Worm (Caenorhabditis elegans) whole organism, late embryonic: ENCODE data around the gene msp-74.

ENCODE experiments used
- C08G9.2 ChIP-seq: sonication (generic microtip); optimal IDR thresholded peaks from 2 replicates; lab custom pipeline; 2016; ENCODE audit warnings: mild to moderate bottlenecking, missing genetic modification characterization, moderate library complexity, missing compliant biosample characterization
- F13H6.1 ChIP-seq: sonication (generic microtip); optimal IDR thresholded peaks from 2 replicates; lab custom pipeline; 2016; ENCODE audit warnings: missing genetic modification characterization, missing compliant biosample characterization
- K02D7.2 ChIP-seq: sonication (generic microtip); optimal IDR thresholded peaks from 2 replicates; lab custom pipeline; 2017; ENCODE audit warnings: mild to moderate bottlenecking, missing genetic modification characterization, missing compliant biosample characterization
- K09A11.1 ChIP-seq: sonication (generic microtip); optimal IDR thresholded peaks from 2 replicates; lab custom pipeline; 2017; ENCODE audit warnings: antibody characterized with exemption, mild to moderate bottlenecking, missing genetic modification characterization, missing compliant biosample characterization; ENCODE audit not compliant: insufficient read depth
- T23F11.4 ChIP-seq: fragments of 200-800 bp; sonication (Bioruptor generic); optimal IDR thresholded peaks from 2 replicates; lab custom pipeline; 2018; ENCODE audit warnings: mild to moderate bottlenecking, missing genetic modification characterization, missing compliant biosample characterization
- Y22D7AL.16 ChIP-seq: sonication (generic microtip); optimal IDR thresholded peaks from 2 replicates; lab custom pipeline; 2016; ENCODE audit warnings: missing genetic modification characterization, missing compliant biosample characterization
- ahr-1 ChIP-seq: sonication (generic microtip); optimal IDR thresholded peaks from 2 replicates; lab custom pipeline; 2016; ENCODE audit warnings: missing genetic modification characterization, missing compliant biosample characterization
- ama-1 ChIP-seq: fragments of 150-350 bp; optimal IDR thresholded peaks from 2 replicates; lab custom pipeline; 2014
- ceh-19 ChIP-seq: fragments of 200-800 bp; sonication (Bioruptor generic); optimal IDR thresholded peaks from 2 replicates; lab custom pipeline; 2018; ENCODE audit warnings: mild to moderate bottlenecking, missing genetic modification characterization, missing compliant biosample characterization
- ceh-24 ChIP-seq: sonication (generic microtip); optimal IDR thresholded peaks from 2 replicates; lab custom pipeline; 2016; ENCODE audit warnings: mild to moderate bottlenecking, missing genetic modification characterization, missing compliant biosample characterization
- ceh-45 ChIP-seq: fragments of 200-800 bp; sonication (Bioruptor generic); IDR thresholded peaks from 2 replicates; pipeline ENCODE4 v1.3.6; 2022; ENCODE audit warnings: missing genetic modification reagents, missing genetic modification characterization, missing compliant biosample characterization
- ceh-48 ChIP-seq: sonication (generic microtip); optimal IDR thresholded peaks from 2 replicates; lab custom pipeline; 2016; ENCODE audit warnings: missing genetic modification characterization, inconsistent platforms, missing compliant biosample characterization
- ceh-6 ChIP-seq: fragments of 200-800 bp; sonication (Bioruptor generic); optimal IDR thresholded peaks from 2 replicates; lab custom pipeline; 2018; ENCODE audit warnings: mild to moderate bottlenecking, missing genetic modification characterization, missing compliant biosample characterization
- ceh-9 ChIP-seq: sonication (generic microtip); optimal IDR thresholded peaks from 2 replicates; lab custom pipeline; 2016; ENCODE audit warnings: mild to moderate bottlenecking, missing genetic modification characterization, inconsistent platforms, missing compliant biosample characterization
- dmd-4 ChIP-seq: sonication (generic microtip); optimal IDR thresholded peaks from 2 replicates; lab custom pipeline; 2016; ENCODE audit warnings: borderline replicate concordance, missing genetic modification characterization, missing compliant biosample characterization
- fax-1 ChIP-seq: sonication (generic microtip); optimal IDR thresholded peaks from 2 replicates; lab custom pipeline; 2016; ENCODE audit warnings: missing genotype, missing genetic modification characterization, missing compliant biosample characterization
- hlh-15 ChIP-seq: sonication (generic microtip); optimal IDR thresholded peaks from 2 replicates; lab custom pipeline; 2016; ENCODE audit warnings: missing genetic modification characterization, missing compliant biosample characterization
- hlh-30 ChIP-seq: sonication (generic microtip); optimal IDR thresholded peaks from 2 replicates; lab custom pipeline; 2017; ENCODE audit warnings: antibody characterized with exemption, missing genetic modification characterization, missing compliant biosample characterization; ENCODE audit not compliant: insufficient read depth
- hlh-8 ChIP-seq: sonication (generic microtip); optimal IDR thresholded peaks from 2 replicates; lab custom pipeline; 2016; ENCODE audit warnings: missing genotype, missing genetic modification characterization, missing compliant biosample characterization
- lin-11 ChIP-seq: fragments of 200-800 bp; sonication (Bioruptor generic); optimal IDR thresholded peaks from 2 replicates; lab custom pipeline; 2018; ENCODE audit warnings: mild to moderate bottlenecking, missing genetic modification characterization, missing compliant biosample characterization
- mec-3 ChIP-seq: sonication (generic microtip); optimal IDR thresholded peaks from 2 replicates; lab custom pipeline; 2016; ENCODE audit warnings: borderline replicate concordance, missing genetic modification characterization, missing compliant biosample characterization
- nfya-1 ChIP-seq: sonication (generic microtip); optimal IDR thresholded peaks from 2 replicates; lab custom pipeline; 2017; ENCODE audit warnings: missing genetic modification characterization, mild to moderate bottlenecking, missing compliant biosample characterization, antibody characterized with exemption, moderate library complexity
- odd-2 ChIP-seq: sonication (generic microtip); optimal IDR thresholded peaks from 2 replicates; lab custom pipeline; 2017; ENCODE audit warnings: antibody characterized with exemption, mild to moderate bottlenecking, missing genetic modification characterization, missing compliant biosample characterization
- pag-3 ChIP-seq: sonication (generic microtip); optimal IDR thresholded peaks from 2 replicates; lab custom pipeline; 2016; ENCODE audit warnings: missing compliant biosample characterization, missing genetic modification characterization, borderline replicate concordance
- pax-1 ChIP-seq: fragments of 150-350 bp; optimal IDR thresholded peaks from 2 replicates; lab custom pipeline; 2014; ENCODE audit warnings: missing biosample characterization, missing genetic modification characterization
- pha-2 ChIP-seq: sonication (generic microtip); optimal IDR thresholded peaks from 2 replicates; lab custom pipeline; 2017; ENCODE audit warnings: mild to moderate bottlenecking, missing genetic modification characterization, missing compliant biosample characterization
- pha-4 ChIP-seq: fragments of 150-350 bp; optimal IDR thresholded peaks from 2 replicates; lab custom pipeline; 2018; ENCODE audit warnings: missing biosample characterization, missing genetic modification reagents, missing genetic modification characterization
- pros-1 ChIP-seq: fragments of 150-350 bp; optimal IDR thresholded peaks from 2 replicates; lab custom pipeline; 2014; ENCODE audit warnings: missing biosample characterization, missing genetic modification reagents, missing genetic modification characterization
- rnt-1 ChIP-seq: sonication (generic microtip); optimal IDR thresholded peaks from 2 replicates; lab custom pipeline; 2016; ENCODE audit warnings: missing genetic modification characterization, missing compliant biosample characterization
- sox-4 ChIP-seq: sonication (generic microtip); optimal IDR thresholded peaks from 2 replicates; lab custom pipeline; 2017; ENCODE audit warnings: mild to moderate bottlenecking, missing genetic modification characterization, inconsistent platforms, missing compliant biosample characterization
- tbx-2 ChIP-seq: sonication (generic microtip); optimal IDR thresholded peaks from 2 replicates; lab custom pipeline; 2016; ENCODE audit warnings: missing genetic modification characterization, missing compliant biosample characterization
- ttx-3 ChIP-seq: sonication (generic microtip); optimal IDR thresholded peaks from 2 replicates; lab custom pipeline; 2016; ENCODE audit warnings: missing genetic modification reagents, missing genetic modification characterization, missing compliant biosample characterization
- unc-3 ChIP-seq, 2 experiments: fragments of 200-800 bp in 1 of 2; sonication (Bioruptor generic) in 1 of 2; sonication (generic microtip) in 1 of 2; conservative IDR thresholded peaks in 1 of 2; optimal IDR thresholded peaks in 1 of 2; 2 replicates each; pipeline versions ENCODE4 v1.3.6 to Lab custom; 2016 to 2022; ENCODE audit warnings: missing compliant biosample characterization in 2 of 2, missing genetic modification characterization in 2 of 2, missing genetic modification reagents in 1 of 2
- unc-42 ChIP-seq: sonication (generic microtip); optimal IDR thresholded peaks from 2 replicates; lab custom pipeline; 2016; ENCODE audit warnings: missing genotype, missing genetic modification characterization, missing compliant biosample characterization
- unc-55 ChIP-seq: sonication (generic microtip); optimal IDR thresholded peaks from 2 replicates; lab custom pipeline; 2017; ENCODE audit warnings: missing biosample characterization, missing genetic modification reagents, missing genetic modification characterization

msp-74 gene

DNA sequence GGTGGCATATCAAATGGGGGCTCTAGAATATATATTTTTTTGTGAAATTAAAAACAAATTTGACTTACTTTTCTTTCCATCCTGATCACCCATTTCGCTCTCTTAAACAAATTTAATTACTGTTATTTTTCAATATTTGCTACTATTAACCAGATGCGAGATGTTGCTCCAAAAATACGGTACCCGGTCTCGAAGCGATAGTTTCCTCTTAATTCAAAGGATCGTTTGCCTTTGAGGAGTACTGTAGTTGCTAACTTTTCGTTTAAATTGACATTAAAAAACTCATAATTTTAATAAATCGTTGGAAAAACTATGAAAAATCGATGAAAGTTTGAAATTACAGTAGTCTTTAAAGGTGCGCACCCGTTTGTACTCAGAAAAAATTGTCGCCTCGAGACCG lies 31.8 kb downstream of the msp-74 start, which contains the start of gene C04G6.4:
Gene C04G6.4, minus strand, starts transcription at position 101 of the 400 bp plus-strand sequence.
- TF ChIP-seq ceh-9 (tag; lab: Kevin White, UChicago) (no peak), ceh-6 (GFP tag; lab: Kevin White, UChicago) (no peak), hlh-15 (tag; lab: Kevin White, UChicago) (no peak), F13H6.1 (tag; lab: Kevin White, UChicago) (no peak), ttx-3 (tag; lab: Kevin White, UChicago) (no peak), K02D7.2 (tag; lab: Kevin White, UChicago) (no peak), sox-4 (tag; lab: Kevin White, UChicago) (no peak), hlh-8 (tag; lab: Kevin White, UChicago) (no peak), C08G9.2 (tag; lab: Kevin White, UChicago) (no peak), rnt-1 (no peak), mec-3 (tag; lab: Kevin White, UChicago) (no peak), ahr-1 (tag; lab: Kevin White, UChicago) (no peak), pha-4 (tag; lab: Kevin White, UChicago) (no peak), Y22D7AL.16 (no peak)

- TF ChIP-seq unc-3 (GFP tag; conservative IDR thresholded peaks at IDR 0.05; lab: Robert Waterston, UW) (no peak), unc-3 (tag; optimal IDR thresholded peaks at IDR 0.05; lab: Kevin White, UChicago) (no peak), pax-1 (peak; percentile 86), tbx-2 (tag; lab: Kevin White, UChicago) (peak; percentile 32), nfya-1 (tag; lab: Kevin White, UChicago) (peak; percentile 39), ceh-48 (tag; lab: Kevin White, UChicago) (peak; percentile 25), unc-42 (peak; percentile 65), odd-2 (tag; lab: Kevin White, UChicago) (no peak), ttx-3 (tag; lab: Kevin White, UChicago) (no peak), T23F11.4 (no peak), unc-55 (GFP tag; lab: Kevin White, UChicago) (peak; percentile 41), hlh-30 (tag; lab: Kevin White, UChicago) (peak; percentile 52), fax-1 (tag; lab: Kevin White, UChicago) (no peak)
Observed at ce11 chrII:5081124-5081913, 33.8 kb downstream of the msp-74 start, which contains the start of gene dsh-2. Gene dsh-2, minus strand, starts transcription at chrII:5081174.

- no peak for TF ChIP-seq ama-1 (lab: Kevin White, UChicago)
- no peak for TF ChIP-seq pros-1 (tag; lab: Kevin White, UChicago)
- TF ChIP-seq ceh-24 (tag; lab: Kevin White, UChicago) = no peak
- TF ChIP-seq dmd-4 (tag; lab: Kevin White, UChicago) = no peak
- TF ChIP-seq K09A11.1 (tag; lab: Kevin White, UChicago) = no peak
- no peak for TF ChIP-seq odd-2 (tag; lab: Kevin White, UChicago)
- TF ChIP-seq T23F11.4 = no peak
- TF ChIP-seq pha-4 (tag; lab: Kevin White, UChicago) = no peak
- no peak for TF ChIP-seq C08G9.2 (tag; lab: Kevin White, UChicago)
- no peak for TF ChIP-seq lin-11 (tag; lab: Kevin White, UChicago)
Observed at ce11 chrII:5071265-5071664, 43.9 kb downstream of the msp-74 start, which contains the start of gene C27A2.7. Gene C27A2.7, minus strand, starts transcription at chrII:5071365.

- TF ChIP-seq fax-1 (tag; lab: Kevin White, UChicago) = no peak
- no peak for TF ChIP-seq pag-3 (tag; lab: Kevin White, UChicago)
- no peak for TF ChIP-seq pha-2 (tag; lab: Kevin White, UChicago)
- no peak for TF ChIP-seq ceh-45
- no peak for TF ChIP-seq ceh-19
Observed at ce11 chrII:5069525-5069924, 45.6 kb downstream of the msp-74 start, which contains the start of gene idpb-2. Gene idpb-2, minus strand, starts transcription at chrII:5069625.
